Worm (Caenorhabditis elegans): ENCODE measurements around the gene F31F4.1.

ce11 chrV:730216-730615, 46.4 kb downstream of the F31F4.1 start:
- TF ChIP-seq bed-3 (GFP tag; optimal IDR thresholded peaks at IDR 0.05) (no peak), lsy-2 (tag; optimal IDR thresholded peaks at IDR 0.05) (no peak), mab-5 (tag; optimal IDR thresholded peaks at IDR 0.05) (no peak), pha-4 (tag; optimal IDR thresholded peaks at IDR 0.05) (no peak)

Data from whole organism, mixed stage, embryonic.